Worm (Caenorhabditis elegans) whole organism, L4 larva: Measurements from ENCODE around the gene Y113G7B.27.

ENCODE experiments used
- D1046.2 ChIP-seq: fragments of 200-800 bp; sonication (Bioruptor generic); IDR thresholded peaks from 2 replicates; pipeline ENCODE4 v1.3.6; 2022; ENCODE audit warnings: missing genetic modification characterization, missing compliant biosample characterization
- F26F4.8 ChIP-seq: fragments of 200-800 bp; sonication (Bioruptor generic); conservative IDR thresholded peaks from 2 replicates; pipeline ENCODE4 v1.3.6; 2022; ENCODE audit warnings: missing genetic modification characterization, missing compliant biosample characterization
- F37D6.2 ChIP-seq: sonication (generic microtip); optimal IDR thresholded peaks from 2 replicates; lab custom pipeline; 2016; ENCODE audit warnings: mild to moderate bottlenecking, missing genetic modification characterization, missing compliant biosample characterization
- F49E8.2 ChIP-seq: sonication (generic microtip); optimal IDR thresholded peaks from 2 replicates; lab custom pipeline; 2016; ENCODE audit warnings: missing compliant biosample characterization, mild to moderate bottlenecking, missing genetic modification characterization, borderline replicate concordance
- T20F7.1 ChIP-seq: fragments of 200-800 bp; sonication (Bioruptor generic); optimal IDR thresholded peaks from 2 replicates; lab custom pipeline; 2018; ENCODE audit warnings: mild to moderate bottlenecking, missing genetic modification characterization, missing compliant biosample characterization
- Y105C5A.15 ChIP-seq: fragments of 200-800 bp; sonication (Bioruptor generic); IDR thresholded peaks from 2 replicates; pipeline ENCODE4 v1.3.6; 2022; ENCODE audit warnings: missing genetic modification characterization, missing compliant biosample characterization
- Y5F2A.4 ChIP-seq: fragments of 200-800 bp; sonication (Bioruptor generic); optimal IDR thresholded peaks from 2 replicates; lab custom pipeline; 2018; ENCODE audit warnings: mild to moderate bottlenecking, missing genetic modification characterization, missing compliant biosample characterization
- ZK337.2 ChIP-seq: fragments of 200-800 bp; sonication (Bioruptor generic); IDR thresholded peaks from 2 replicates; pipeline ENCODE4 v1.3.6; 2022; ENCODE audit warnings: missing genetic modification reagents, missing genetic modification characterization, missing compliant biosample characterization
- aha-1 ChIP-seq: fragments of 150-350 bp; peaks from one replicate; lab custom pipeline; 2014; ENCODE audit warnings: missing biosample characterization, missing genetic modification characterization
- arid-1 ChIP-seq: fragments of 200-800 bp; sonication (Bioruptor generic); conservative IDR thresholded peaks from 2 replicates; pipeline ENCODE4 v1.3.6; 2022; ENCODE audit warnings: missing genetic modification reagents, missing genetic modification characterization, missing compliant biosample characterization
- ceh-20 ChIP-seq: fragments of 200-800 bp; sonication (Bioruptor generic); IDR thresholded peaks from 2 replicates; pipeline ENCODE4 v1.3.6; 2022; ENCODE audit warnings: missing genetic modification reagents, missing genetic modification characterization, missing compliant biosample characterization
- ceh-28 ChIP-seq: fragments of 150-350 bp; optimal IDR thresholded peaks from 2 replicates; lab custom pipeline; 2014; ENCODE audit warnings: missing biosample characterization, missing genetic modification reagents, missing genetic modification characterization
- ceh-44 ChIP-seq: fragments of 200-800 bp; sonication (Bioruptor generic); IDR thresholded peaks from 2 replicates; pipeline ENCODE4 v1.3.6; 2022; ENCODE audit warnings: missing genetic modification reagents, missing genetic modification characterization, missing compliant biosample characterization
- ceh-62 ChIP-seq: sonication (generic microtip); optimal IDR thresholded peaks from 2 replicates; lab custom pipeline; 2017; ENCODE audit warnings: missing biosample characterization, missing genetic modification characterization
- cey-2 ChIP-seq: sonication (generic microtip); optimal IDR thresholded peaks from 3 replicates; lab custom pipeline; 2017; ENCODE audit warnings: missing genetic modification characterization, mild to moderate bottlenecking, missing compliant biosample characterization, antibody characterized with exemption, borderline replicate concordance; ENCODE audit not compliant: insufficient read depth
- ctbp-1 ChIP-seq: fragments of 200-800 bp; sonication (Bioruptor generic); IDR thresholded peaks from 2 replicates; pipeline ENCODE4 v1.3.6; 2022; ENCODE audit warnings: missing genetic modification reagents, missing genetic modification characterization, missing compliant biosample characterization
- daf-16 ChIP-seq, 3 experiments: sonication (generic microtip); optimal IDR thresholded peaks; 2 replicates each; lab custom pipeline; 2016 to 2017; ENCODE audit warnings: missing genetic modification characterization in 3 of 3, missing genetic modification reagents in 3 of 3, mild to moderate bottlenecking in 2 of 3, missing compliant biosample characterization in 2 of 3, missing biosample characterization in 1 of 3, moderate library complexity in 1 of 3
- daf-19 ChIP-seq: fragments of 200-800 bp; sonication (Bioruptor generic); conservative IDR thresholded peaks from 2 replicates; pipeline ENCODE4 v1.3.6; 2022; ENCODE audit warnings: missing genetic modification characterization, missing compliant biosample characterization
- dmd-6 ChIP-seq: fragments of 200-800 bp; sonication (Bioruptor generic); IDR thresholded peaks from 2 replicates; pipeline ENCODE4 v1.3.6; 2022; ENCODE audit warnings: missing genetic modification reagents, missing genetic modification characterization, missing compliant biosample characterization
- dmd-9 ChIP-seq: fragments of 200-800 bp; sonication (Bioruptor generic); IDR thresholded peaks from 2 replicates; pipeline ENCODE4 v1.3.6; 2022; ENCODE audit warnings: missing genetic modification reagents, missing genetic modification characterization, missing compliant biosample characterization
- dpl-1 ChIP-seq: fragments of 150-350 bp; optimal IDR thresholded peaks from 2 replicates; lab custom pipeline; 2014; ENCODE audit warnings: missing biosample characterization, missing genetic modification reagents, missing genetic modification characterization
- fos-1 ChIP-seq: fragments of 150-350 bp; optimal IDR thresholded peaks from 2 replicates; lab custom pipeline; 2014; ENCODE audit warnings: missing biosample characterization, missing genetic modification characterization
- hif-1 ChIP-seq, 2 experiments: sonication (generic microtip); optimal IDR thresholded peaks; 2 replicates each; lab custom pipeline; 2016 to 2017; ENCODE audit warnings: missing compliant biosample characterization in 2 of 2, missing genetic modification characterization in 2 of 2, missing genetic modification reagents in 2 of 2, missing genotype in 2 of 2, mild to moderate bottlenecking in 1 of 2
- lim-7 ChIP-seq: fragments of 200-800 bp; sonication (Bioruptor generic); IDR thresholded peaks from 2 replicates; pipeline ENCODE4 v1.3.6; 2022; ENCODE audit warnings: missing genetic modification characterization, missing compliant biosample characterization
- lin-1 ChIP-seq: fragments of 200-800 bp; sonication (Bioruptor generic); IDR thresholded peaks from 2 replicates; pipeline ENCODE4 v1.3.6; 2022; ENCODE audit warnings: missing genetic modification reagents, missing genetic modification characterization, missing compliant biosample characterization
- lin-38 ChIP-seq: fragments of 200-800 bp; sonication (Bioruptor generic); IDR thresholded peaks from 2 replicates; pipeline ENCODE4 v1.3.6; 2022; ENCODE audit warnings: missing genetic modification reagents, missing genetic modification characterization, missing compliant biosample characterization
- madf-5 ChIP-seq, 2 experiments: fragments of 200-800 bp; sonication (Bioruptor generic); IDR thresholded peaks; 2 replicates each; pipeline ENCODE4 v1.3.6; 2022; ENCODE audit warnings: missing compliant biosample characterization in 2 of 2, missing genetic modification characterization in 2 of 2
- madf-9 ChIP-seq: fragments of 200-800 bp; sonication (Bioruptor generic); conservative IDR thresholded peaks from 2 replicates; pipeline ENCODE4 v1.3.6; 2022; ENCODE audit warnings: missing genetic modification reagents, missing genetic modification characterization, missing compliant biosample characterization
- mep-1 ChIP-seq: fragments of 150-350 bp; sonication (generic microtip); optimal IDR thresholded peaks from 3 replicates; lab custom pipeline; 2014; ENCODE audit warnings: missing biosample characterization, missing genetic modification characterization
- mes-2 ChIP-seq: sonication (generic microtip); optimal IDR thresholded peaks from 2 replicates; lab custom pipeline; 2016; ENCODE audit warnings: missing genotype, mild to moderate bottlenecking, missing genetic modification characterization, missing compliant biosample characterization; ENCODE audit not compliant: poor library complexity, severe bottlenecking
- nhr-11 ChIP-seq: fragments of 150-350 bp; optimal IDR thresholded peaks from 2 replicates; lab custom pipeline; 2014; ENCODE audit warnings: missing biosample characterization, missing genetic modification characterization
- nhr-111 ChIP-seq: fragments of 200-800 bp; sonication (Bioruptor generic); optimal IDR thresholded peaks from 2 replicates; lab custom pipeline; 2018; ENCODE audit warnings: mild to moderate bottlenecking, missing genetic modification characterization, missing compliant biosample characterization
- nhr-237 ChIP-seq: sonication (generic microtip); optimal IDR thresholded peaks from 2 replicates; lab custom pipeline; 2017; ENCODE audit warnings: missing biosample characterization, missing genetic modification characterization
- nhr-41 ChIP-seq: fragments of 200-800 bp; sonication (Bioruptor generic); IDR thresholded peaks from 2 replicates; pipeline ENCODE4 v1.3.6; 2022; ENCODE audit warnings: missing genetic modification reagents, missing genetic modification characterization, missing compliant biosample characterization
- rbr-2 ChIP-seq: sonication (generic microtip); optimal IDR thresholded peaks from 2 replicates; lab custom pipeline; 2016; ENCODE audit warnings: missing genotype, missing genetic modification characterization, missing compliant biosample characterization
- saeg-2 ChIP-seq: fragments of 200-800 bp; sonication (Bioruptor generic); IDR thresholded peaks from 2 replicates; pipeline ENCODE4 v1.3.6; 2022; ENCODE audit warnings: missing genetic modification reagents, missing genetic modification characterization, missing compliant biosample characterization
- set-16 ChIP-seq: fragments of 200-800 bp; sonication (Bioruptor generic); IDR thresholded peaks from 2 replicates; pipeline ENCODE4 v1.3.6; 2022; ENCODE audit warnings: missing genetic modification reagents, missing genetic modification characterization, missing compliant biosample characterization
- snpc-1.2 ChIP-seq: fragments of 200-800 bp; sonication (Bioruptor generic); IDR thresholded peaks from 2 replicates; pipeline ENCODE4 v1.3.6; 2022; ENCODE audit warnings: missing genetic modification reagents, missing genetic modification characterization, missing compliant biosample characterization
- spr-3 ChIP-seq: fragments of 200-800 bp; sonication (Bioruptor generic); optimal IDR thresholded peaks from 2 replicates; lab custom pipeline; 2018; ENCODE audit warnings: mild to moderate bottlenecking, missing genetic modification characterization, missing compliant biosample characterization
- tag-97 ChIP-seq: fragments of 200-800 bp; sonication (Bioruptor generic); IDR thresholded peaks from 2 replicates; pipeline ENCODE4 v1.3.6; 2022; ENCODE audit warnings: missing genetic modification characterization, missing compliant biosample characterization
- tra-1 ChIP-seq: fragments of 200-800 bp; sonication (Bioruptor generic); IDR thresholded peaks from 2 replicates; pipeline ENCODE4 v1.3.6; 2022; ENCODE audit warnings: missing genetic modification reagents, missing genetic modification characterization, missing compliant biosample characterization
- unc-62 ChIP-seq, 3 experiments: fragments of 150-350 bp in 1 of 3; sonication (generic microtip); optimal IDR thresholded peaks in 2 of 3; peaks in 1 of 3; 1 replicate in 1 of 3; 2 replicates in 2 of 3; lab custom pipeline; 2014 to 2017; ENCODE audit warnings: missing biosample characterization in 3 of 3, missing genetic modification characterization in 3 of 3, missing genetic modification reagents in 3 of 3, missing genotype in 1 of 3
- vab-7 ChIP-seq: fragments of 200-800 bp; sonication (Bioruptor generic); IDR thresholded peaks from 2 replicates; pipeline ENCODE4 v1.3.6; 2022; ENCODE audit warnings: missing genetic modification reagents, missing genetic modification characterization, missing compliant biosample characterization
- zag-1 ChIP-seq: fragments of 150-350 bp; optimal IDR thresholded peaks from 2 replicates; lab custom pipeline; 2014; ENCODE audit warnings: missing biosample characterization, missing genetic modification characterization
- zip-11 ChIP-seq: fragments of 200-800 bp; sonication (Bioruptor generic); IDR thresholded peaks from 2 replicates; pipeline ENCODE4 v1.3.6; 2022; ENCODE audit warnings: missing genetic modification characterization, missing compliant biosample characterization
- ztf-11 ChIP-seq: fragments of 150-350 bp; optimal IDR thresholded peaks from 2 replicates; lab custom pipeline; 2014; ENCODE audit warnings: missing biosample characterization, missing genetic modification characterization
- ztf-7 ChIP-seq: fragments of 150-350 bp; optimal IDR thresholded peaks from 2 replicates; lab custom pipeline; 2014; ENCODE audit warnings: missing biosample characterization, missing genetic modification characterization

The Y113G7B.27 gene

ce11 chrV:20163105-20163449, 29.6 kb upstream of the Y113G7B.27 start (continued):
- TF ChIP-seq dmd-6 (GFP tag; lab: Robert Waterston, UW) (peak; percentile 16; the same call in 1 of the 2 replicates), zag-1 (no peak), snpc-1.2 (GFP tag; lab: Robert Waterston, UW) (no peak), mes-2 (tag; lab: Kevin White, UChicago) (peak; percentile 18), Y105C5A.15 (GFP tag; lab: Robert Waterston, UW) (no peak), tra-1 (GFP tag; lab: Robert Waterston, UW) (peak; percentile 22; the same call in 1 of the 2 replicates), nhr-11 (tag; lab: Kevin White, UChicago) (no peak), daf-19 (GFP tag; lab: Robert Waterston, UW) (no peak), ceh-44 (GFP tag; lab: Robert Waterston, UW) (no peak), set-16 (GFP tag; lab: Robert Waterston, UW) (no peak), ceh-28 (tag; lab: Kevin White, UChicago) (no peak), lin-1 (GFP tag; lab: Robert Waterston, UW) (peak; percentile 46; the same call in 1 of the 2 replicates), tag-97 (no peak), ceh-20 (GFP tag; lab: Robert Waterston, UW) (no peak), nhr-41 (GFP tag; lab: Robert Waterston, UW) (no peak), lin-38 (GFP tag; lab: Robert Waterston, UW) (peak; percentile 8), saeg-2 (GFP tag; lab: Robert Waterston, UW) (peak; percentile 56; the same call in 1 of the 2 replicates), unc-62 (GFP tag; optimal IDR thresholded peaks at IDR 0.05 in 1 of 2; lab: Kevin White, UChicago) (no peak), unc-62 (tag; optimal IDR thresholded peaks at IDR 0.05; lab: Kevin White, UChicago) (no peak), nhr-237 (no peak), spr-3 (GFP tag; lab: Kevin White, UChicago) (no peak), rbr-2 (tag; lab: Kevin White, UChicago) (no peak), daf-16 (GFP tag; optimal IDR thresholded peaks at IDR 0.05; lab: Kevin White, UChicago) (no peak), daf-16 (tag; optimal IDR thresholded peaks at IDR 0.05; lab: Kevin White, UChicago) (peak; percentile 51), F37D6.2 (no peak), madf-5 (GFP tag; IDR thresholded peaks at IDR 0.05; lab: Robert Waterston, UW) (no peak), ztf-7 (tag; lab: Kevin White, UChicago) (no peak), ctbp-1 (GFP tag; lab: Robert Waterston, UW) (0 out of 2 replicates have a peak, but pooled peaks have one; percentile 10), ztf-11 (tag; lab: Kevin White, UChicago) (no peak), zip-11 (GFP tag; lab: Robert Waterston, UW) (no peak), ceh-62 (tag; lab: Kevin White, UChicago) (no peak), lim-7 (GFP tag; lab: Robert Waterston, UW) (0 out of 2 replicates have a peak, but pooled peaks have one; percentile 23), fos-1 (no peak), cey-2 (tag; lab: Kevin White, UChicago) (no peak), arid-1 (no peak), T20F7.1 (GFP tag; lab: Kevin White, UChicago) (no peak), F26F4.8 (GFP tag; lab: Robert Waterston, UW) (no peak), dpl-1 (GFP tag; lab: Kevin White, UChicago) (no peak), nhr-111 (GFP tag; lab: Kevin White, UChicago) (no peak), D1046.2 (GFP tag; lab: Robert Waterston, UW) (no peak), Y5F2A.4 (GFP tag; lab: Kevin White, UChicago) (no peak), ZK337.2 (0 out of 2 replicates have a peak, but pooled peaks have one; percentile 22), aha-1 (tag; lab: Kevin White, UChicago) (peak; percentile 38), mep-1 (tag; lab: Kevin White, UChicago) (no peak), madf-9 (no peak), dmd-9 (no peak), vab-7 (GFP tag; lab: Robert Waterston, UW) (no peak), F49E8.2 (tag; lab: Kevin White, UChicago) (no peak), hif-1 (tag; optimal IDR thresholded peaks at IDR 0.05; lab: Kevin White, UChicago) (no peak)
